Worm (Caenorhabditis elegans): Measurements from ENCODE around the gene fbxb-76.

Gene fbxb-76

DNA sequence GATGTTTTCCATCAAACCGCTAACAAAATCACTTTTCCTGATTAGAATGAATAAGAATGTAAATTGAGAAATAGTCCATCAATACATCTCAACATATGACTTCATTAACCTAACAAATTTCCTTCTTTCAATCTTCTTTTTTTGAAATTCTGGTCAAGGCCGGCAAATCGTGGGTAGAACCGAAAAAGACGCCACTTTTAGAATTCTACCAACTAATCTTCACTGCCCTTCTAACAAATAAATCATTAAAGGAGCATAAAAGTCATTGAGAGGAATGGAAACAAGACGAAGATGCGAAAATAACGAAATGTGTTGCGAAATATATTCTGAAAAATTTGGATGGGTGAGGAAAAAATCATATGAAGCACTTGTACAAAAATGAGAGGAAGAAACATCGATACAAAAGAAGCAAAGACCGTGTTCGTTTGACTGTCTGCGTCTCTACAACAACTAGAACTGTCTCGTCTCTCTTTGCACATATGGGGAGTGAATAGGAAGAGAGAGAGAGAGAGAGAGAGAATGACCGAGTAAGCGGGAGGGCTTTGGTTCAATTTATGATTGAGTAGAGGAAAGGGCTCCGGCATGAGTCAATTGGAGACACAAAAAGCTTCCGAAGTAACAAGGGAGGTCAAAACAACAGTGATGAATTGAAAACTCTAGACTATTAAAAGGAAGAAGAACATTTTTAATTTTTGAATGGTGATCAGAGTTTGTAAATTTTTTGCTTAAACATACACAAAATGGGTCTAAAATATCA is 15.2 kb downstream of the fbxb-76 start:
- TF ChIP-seq nhr-71 (tag; optimal IDR thresholded peaks at IDR 0.05) (peak; percentile 17), nhr-85 (tag) (peak; percentile 79), snu-23 (GFP tag; optimal IDR thresholded peaks at IDR 0.05) (peak; percentile 8), efl-1 (optimal IDR thresholded peaks at IDR 0.05) (peak; percentile 16 to 29), efl-1 (GFP tag; optimal IDR thresholded peaks at IDR 0.05 in 1 of 2) (peak in 1 of 2 experiments; percentile 91), mdl-1 (tag; optimal IDR thresholded peaks at IDR 0.05) (no peak), elt-3 (tag; optimal IDR thresholded peaks at IDR 0.05) (no peak), lin-14 (GFP tag; optimal IDR thresholded peaks at IDR 0.05) (peak; percentile 38), grh-1 (GFP tag; IDR thresholded peaks at IDR 0.05) (no peak), lin-35 (GFP tag; optimal IDR thresholded peaks at IDR 0.05) (peak in 1 of 2 experiments; percentile 63), nhr-20 (tag; optimal IDR thresholded peaks at IDR 0.05) (peak; percentile 22), pag-3 (tag; optimal IDR thresholded peaks at IDR 0.05; ENCODE audit: borderline replicate concordance, insufficient read depth) (no peak), mep-1 (tag; optimal IDR thresholded peaks at IDR 0.05) (peak; percentile 34), fkh-10 (GFP tag; optimal IDR thresholded peaks at IDR 0.05) (no peak), nhr-90 (tag; optimal IDR thresholded peaks at IDR 0.05; ENCODE audit: poor library complexity) (peak; percentile 2), hpl-2 (GFP tag; optimal IDR thresholded peaks at IDR 0.05) (peak; percentile 43), blmp-1 (tag; optimal IDR thresholded peaks at IDR 0.05) (peak; percentile 23)

DNA sequence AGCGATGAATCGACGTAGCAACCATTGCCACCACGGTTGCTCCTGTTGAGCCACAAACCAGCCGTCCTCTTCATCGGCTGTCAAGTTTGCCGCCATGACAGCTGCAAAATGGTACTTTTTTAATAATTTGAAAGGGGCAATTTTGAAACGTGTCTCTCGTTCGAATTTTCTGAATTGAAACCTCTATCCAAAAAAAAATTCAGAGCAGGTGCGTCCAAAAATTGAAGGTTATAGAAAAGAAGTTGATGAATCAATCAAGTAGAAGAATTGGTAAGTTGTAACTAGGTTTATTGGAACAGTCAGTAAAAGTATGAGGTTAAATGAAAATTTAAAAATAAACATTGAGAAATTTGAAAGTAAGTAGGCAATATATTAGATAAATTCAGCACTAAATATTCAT is 17.7 kb downstream of the fbxb-76 start, which contains the start of gene T01G1.4:
T01G1.4 (minus strand) TSS at position 101 of the 400 bp plus-strand sequence.
- no peak for TF ChIP-seq F16B12.6 (tag; optimal IDR thresholded peaks at IDR 0.05)
- TF ChIP-seq nhr-85 (tag): peak; percentile 7

DNA sequence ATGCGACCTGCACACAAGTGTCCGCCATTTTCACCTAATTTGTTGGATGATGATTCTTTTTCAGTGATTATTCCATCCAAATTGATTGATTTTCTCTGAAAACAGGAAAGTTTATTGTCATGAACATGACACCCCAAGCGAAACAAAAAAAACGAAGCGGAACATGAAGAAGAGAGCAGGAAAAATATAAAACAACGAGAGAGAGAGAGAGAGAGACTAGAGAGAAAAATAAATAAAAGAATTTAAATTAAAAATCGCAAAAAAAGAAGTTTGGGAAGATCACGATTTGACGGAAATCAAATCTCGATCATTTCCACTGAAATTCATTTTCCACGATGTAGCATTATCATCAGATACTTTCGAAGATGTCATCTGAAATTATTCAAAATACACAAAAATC is 19.4 kb downstream of the fbxb-76 start, which contains the start of gene klp-12:
klp-12 (minus strand) TSS at position 101 of the 400 bp plus-strand sequence.
- TF ChIP-seq sup-37 (GFP tag; optimal IDR thresholded peaks at IDR 0.05): no peak
- TF ChIP-seq unc-130 (tag; optimal IDR thresholded peaks at IDR 0.05): no peak
- TF ChIP-seq Y116A8C.19 (tag; optimal IDR thresholded peaks at IDR 0.05; ENCODE audit: borderline replicate concordance): no peak
- no peak for TF ChIP-seq nhr-76 (tag; optimal IDR thresholded peaks at IDR 0.05)
- TF ChIP-seq C16A3.4 (tag; optimal IDR thresholded peaks at IDR 0.05): no peak
- TF ChIP-seq ceh-63 (GFP tag; optimal IDR thresholded peaks at IDR 0.05): no peak
- TF ChIP-seq lin-35 (GFP tag; optimal IDR thresholded peaks at IDR 0.05): no peak
- no peak for TF ChIP-seq egl-13 (tag; optimal IDR thresholded peaks at IDR 0.05)
- no peak for TF ChIP-seq aha-1 (tag; optimal IDR thresholded peaks at IDR 0.05)
- TF ChIP-seq mep-1 (tag; optimal IDR thresholded peaks at IDR 0.05): no peak
- no peak for TF ChIP-seq lin-14 (GFP tag; optimal IDR thresholded peaks at IDR 0.05)
- TF ChIP-seq snpc-4 (tag; optimal IDR thresholded peaks at IDR 0.05): no peak
- TF ChIP-seq vab-15 (tag; optimal IDR thresholded peaks at IDR 0.05): no peak
- TF ChIP-seq skn-1 (tag; optimal IDR thresholded peaks at IDR 0.05): no peak
- TF ChIP-seq fkh-8 (tag; optimal IDR thresholded peaks at IDR 0.05): no peak
- no peak for TF ChIP-seq nhr-84 (tag; optimal IDR thresholded peaks at IDR 0.05)
- no peak for TF ChIP-seq lin-15B (tag; optimal IDR thresholded peaks at IDR 0.05)
- TF ChIP-seq nhr-237 (tag; optimal IDR thresholded peaks at IDR 0.05): no peak
- TF ChIP-seq egl-27 (tag; optimal IDR thresholded peaks at IDR 0.05): no peak

- TF ChIP-seq fkh-4 (tag; optimal IDR thresholded peaks at IDR 0.05; ENCODE audit: borderline replicate concordance) (no peak), lin-14 (GFP tag; optimal IDR thresholded peaks at IDR 0.05) (peak; percentile 81), nhr-77 (tag; optimal IDR thresholded peaks at IDR 0.05) (no peak), irx-1 (tag; optimal IDR thresholded peaks at IDR 0.05) (no peak), skn-1 (tag; optimal IDR thresholded peaks at IDR 0.05) (peak; percentile 47), unc-86 (tag; optimal IDR thresholded peaks at IDR 0.05) (no peak), nhr-11 (tag; optimal IDR thresholded peaks at IDR 0.05) (no peak), snpc-4 (tag; optimal IDR thresholded peaks at IDR 0.05) (no peak), pag-3 (tag; optimal IDR thresholded peaks at IDR 0.05; ENCODE audit: borderline replicate concordance, insufficient read depth) (peak; percentile 4), C04F5.9 (tag; optimal IDR thresholded peaks at IDR 0.05) (no peak), efl-1 (optimal IDR thresholded peaks at IDR 0.05) (no peak), efl-1 (GFP tag; optimal IDR thresholded peaks at IDR 0.05 in 1 of 2) (no peak), ceh-8 (GFP tag; optimal IDR thresholded peaks at IDR 0.05) (no peak), dsc-1 (tag; optimal IDR thresholded peaks at IDR 0.05) (peak; percentile 42), fkh-8 (tag; optimal IDR thresholded peaks at IDR 0.05) (no peak), nhr-85 (tag) (no peak), unc-130 (tag; optimal IDR thresholded peaks at IDR 0.05) (peak; percentile 31), sup-37 (GFP tag; optimal IDR thresholded peaks at IDR 0.05) (no peak), lin-39 (tag; optimal IDR thresholded peaks at IDR 0.05) (no peak), pax-3 (tag; optimal IDR thresholded peaks at IDR 0.05) (no peak), aha-1 (tag; optimal IDR thresholded peaks at IDR 0.05) (no peak), ces-1 (GFP tag; optimal IDR thresholded peaks at IDR 0.05) (no peak)
Measured at ce11 chrIV:11353946-11354458, 25.2 kb downstream of the fbxb-76 start, which contains the start of gene T01G1.2. TSS of gene T01G1.2 (plus strand) at chrIV:11354408.

All from whole organism, L1 larva.